Fruit fly (Drosophila melanogaster): ENCODE data around the gene eater.

Gene eater

DNA sequence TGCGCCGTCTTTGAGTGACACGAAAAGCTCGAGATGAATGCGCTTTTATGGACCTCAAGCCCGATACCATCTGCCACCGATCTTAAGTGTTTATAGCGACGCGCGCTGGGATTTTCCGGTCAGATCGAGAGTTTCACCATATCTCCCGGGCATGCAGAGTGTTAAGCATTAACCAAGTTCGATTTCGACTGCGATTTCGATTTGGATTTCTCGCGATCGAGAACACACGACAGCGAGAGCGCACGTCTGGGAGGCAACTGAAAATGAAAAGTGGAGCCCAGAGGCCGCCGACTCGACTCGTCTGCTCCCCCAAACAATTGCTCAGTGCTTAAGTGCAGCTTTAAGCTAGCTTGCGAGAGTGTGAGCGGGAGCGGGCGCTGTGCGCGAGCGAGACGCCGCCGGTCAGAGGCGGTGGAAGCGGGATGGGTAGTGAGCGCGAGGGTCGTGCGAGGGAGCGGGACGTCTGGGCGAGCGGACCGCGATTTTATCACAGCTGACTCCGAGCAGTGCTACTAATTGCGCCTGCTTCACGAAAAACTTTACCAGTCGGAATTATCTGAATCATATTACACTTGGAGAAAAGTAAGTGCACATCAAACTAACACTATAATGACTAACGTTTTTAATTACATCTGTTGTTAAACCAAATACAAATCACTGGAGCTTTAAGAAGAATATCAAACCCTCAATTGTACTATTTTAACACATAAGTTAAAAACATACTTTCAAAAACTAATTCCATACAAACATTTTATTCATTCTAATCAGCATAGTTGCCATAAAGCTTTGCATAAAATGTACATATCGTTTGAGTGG, 29.5 kb downstream of the eater start, which contains the start of gene spz (continued):
- TF ChIP-seq Dref (GFP tag; IDR thresholded peaks at IDR 0.05), result no peak
- TF ChIP-seq klu (GFP tag; IDR thresholded peaks at IDR 0.05), result no peak
- no peak for TF ChIP-seq CG8290 (GFP tag; optimal IDR thresholded peaks at IDR 0.05)
- TF ChIP-seq CG8290 (tag; optimal IDR thresholded peaks at IDR 0.05), result peak in 1 of 2 experiments; percentile 41
- no peak for TF ChIP-seq CG15514 (GFP tag; optimal IDR thresholded peaks at IDR 0.05)
- no peak for TF ChIP-seq TFAM (GFP tag; optimal IDR thresholded peaks at IDR 0.05)
- TF ChIP-seq psq (GFP tag; optimal IDR thresholded peaks at IDR 0.05), result no peak
- no peak for TF ChIP-seq CG4854 (GFP tag; optimal IDR thresholded peaks at IDR 0.05)
- TF ChIP-seq Poxn (GFP tag; IDR thresholded peaks at IDR 0.05), result no peak
- peak; percentile 2 for TF ChIP-seq nom (GFP tag; optimal IDR thresholded peaks at IDR 0.05)
- no peak for TF ChIP-seq pan (optimal IDR thresholded peaks at IDR 0.05)
- TF ChIP-seq pan (GFP tag; optimal IDR thresholded peaks at IDR 0.05 in 1 of 2, IDR thresholded peaks at IDR 0.05 in 1 of 2), result peak in 1 of 2 experiments; percentile 29
- no peak for TF ChIP-seq Atf3 (GFP tag; optimal IDR thresholded peaks at IDR 0.05)
- no peak for TF ChIP-seq CG12299 (tag; optimal IDR thresholded peaks at IDR 0.05)
- no peak for TF ChIP-seq chif (GFP tag; optimal IDR thresholded peaks at IDR 0.05)
- no peak for TF ChIP-seq Opbp (GFP tag; IDR thresholded peaks at IDR 0.05; ENCODE audit: partially characterized antibody)
- TF ChIP-seq insv (GFP tag; optimal IDR thresholded peaks at IDR 0.05), result no peak
- TF ChIP-seq CG14965 (GFP tag; optimal IDR thresholded peaks at IDR 0.05; ENCODE audit: borderline replicate concordance), result no peak
- TF ChIP-seq dysf (GFP tag; IDR thresholded peaks at IDR 0.05), result no peak
- TF ChIP-seq Aef1 (GFP tag; IDR thresholded peaks at IDR 0.05), result no peak
- no peak for TF ChIP-seq Lpt (GFP tag; optimal IDR thresholded peaks at IDR 0.05)
- no peak for TF ChIP-seq Elba2 (GFP tag; optimal IDR thresholded peaks at IDR 0.05)
- no peak for TF ChIP-seq sd (tag; optimal IDR thresholded peaks at IDR 0.05)
- TF ChIP-seq CG31365 (tag; optimal IDR thresholded peaks at IDR 0.05), result no peak
- TF ChIP-seq CG2129 (GFP tag; IDR thresholded peaks at IDR 0.05; ENCODE audit: partially characterized antibody), result no peak
- no peak for TF ChIP-seq YL-1 (GFP tag; optimal IDR thresholded peaks at IDR 0.05)
- no peak for TF ChIP-seq CG3838 (GFP tag; optimal IDR thresholded peaks at IDR 0.05)
- TF ChIP-seq gt (GFP tag; IDR thresholded peaks at IDR 0.05), result no peak
- no peak for TF ChIP-seq CG4820 (GFP tag; optimal IDR thresholded peaks at IDR 0.05)
- TF ChIP-seq CG10462 (GFP tag; optimal IDR thresholded peaks at IDR 0.05), result no peak
- no peak for TF ChIP-seq NK7.1 (GFP tag; optimal IDR thresholded peaks at IDR 0.05)
- no peak for TF ChIP-seq CG17186 (GFP tag; optimal IDR thresholded peaks at IDR 0.05)
- TF ChIP-seq D (optimal IDR thresholded peaks at IDR 0.05), result no peak
- no peak for TF ChIP-seq D (GFP tag; optimal IDR thresholded peaks at IDR 0.05)
- TF ChIP-seq cato (GFP tag; optimal IDR thresholded peaks at IDR 0.05; ENCODE audit: borderline replicate concordance), result no peak
- no peak for TF ChIP-seq zfh1 (GFP tag; IDR thresholded peaks at IDR 0.05)
- TF ChIP-seq CG9817 (tag; optimal IDR thresholded peaks at IDR 0.05), result no peak
- no peak for TF ChIP-seq Ada2b (GFP tag; IDR thresholded peaks at IDR 0.05)
- TF ChIP-seq CG8924 (tag; optimal IDR thresholded peaks at IDR 0.05), result no peak
- TF ChIP-seq vfl (GFP tag; optimal IDR thresholded peaks at IDR 0.05), result no peak
- TF ChIP-seq Oaz (GFP tag; IDR thresholded peaks at IDR 0.05), result no peak
- TF ChIP-seq CG7786 (GFP tag; optimal IDR thresholded peaks at IDR 0.05), result no peak
- no peak for TF ChIP-seq CG8359 (GFP tag; optimal IDR thresholded peaks at IDR 0.05; ENCODE audit: borderline replicate concordance)
- no peak for TF ChIP-seq mirr (GFP tag; optimal IDR thresholded peaks at IDR 0.05)
- no peak for TF ChIP-seq CG9215 (GFP tag; IDR thresholded peaks at IDR 0.05)
- no peak for TF ChIP-seq CG6854 (GFP tag; optimal IDR thresholded peaks at IDR 0.05)
- peak; percentile 54; the same call in 1 of the 3 replicates for TF ChIP-seq CG11695 (GFP tag; IDR thresholded peaks at IDR 0.05)
- no peak for TF ChIP-seq BtbVII (GFP tag; optimal IDR thresholded peaks at IDR 0.05)
- TF ChIP-seq chm (GFP tag; IDR thresholded peaks at IDR 0.05), result no peak
- no peak for TF ChIP-seq Bdp1 (GFP tag; optimal IDR thresholded peaks at IDR 0.05)
- TF ChIP-seq D19B (GFP tag; optimal IDR thresholded peaks at IDR 0.05), result no peak
